Fruit fly (Drosophila melanogaster) whole organism, prepupa: ENCODE measurements around the gene Uck.

ENCODE experiments used
- Blimp-1 ChIP-seq: fragments of 200-800 bp; sonication (Bioruptor generic); optimal IDR thresholded peaks from 3 replicates; lab custom pipeline; 2017; ENCODE audit warnings: missing biosample characterization, missing genetic modification characterization, mild to moderate bottlenecking, moderate library complexity, missing genetic modification reagents
- CG10631 ChIP-seq: fragments of 200-800 bp; sonication (Bioruptor generic); optimal IDR thresholded peaks from 2 replicates; lab custom pipeline; 2016; ENCODE audit warnings: missing biosample characterization, missing genetic modification characterization
- CG10669 ChIP-seq: fragments of 200-800 bp; sonication (Bioruptor generic); optimal IDR thresholded peaks from 3 replicates; lab custom pipeline; 2018; ENCODE audit warnings: missing biosample characterization, mild to moderate bottlenecking, missing genetic modification characterization, moderate library complexity
- CG11762 ChIP-seq: fragments of 200-800 bp; sonication (Bioruptor generic); optimal IDR thresholded peaks from 3 replicates; lab custom pipeline; 2016; ENCODE audit warnings: missing biosample characterization, missing genetic modification characterization; ENCODE audit not compliant: insufficient read depth
- CG11902 ChIP-seq: fragments of 200-800 bp; sonication (Bioruptor generic); optimal IDR thresholded peaks from 3 replicates; lab custom pipeline; 2016; ENCODE audit warnings: missing biosample characterization, missing genetic modification characterization
- CG15336 ChIP-seq: fragments of 200-800 bp; sonication (Bioruptor generic); IDR thresholded peaks from 2 replicates; pipeline ENCODE4 v1.3.6; 2022; ENCODE audit warnings: missing biosample characterization, missing genetic modification characterization
- CG1621 ChIP-seq: fragments of 200-800 bp; sonication (Bioruptor generic); optimal IDR thresholded peaks from 3 replicates; lab custom pipeline; 2018; ENCODE audit warnings: missing biosample characterization, mild to moderate bottlenecking, missing genetic modification characterization
- CG3032 ChIP-seq: fragments of 200-800 bp; optimal IDR thresholded peaks from 2 replicates; lab custom pipeline; 2019; ENCODE audit warnings: missing biosample characterization, mild to moderate bottlenecking, missing genetic modification characterization, moderate library complexity
- CG31627 ChIP-seq: fragments of 200-800 bp; sonication (Bioruptor generic); optimal IDR thresholded peaks from 3 replicates; lab custom pipeline; 2016; ENCODE audit warnings: missing biosample characterization, missing genetic modification characterization
- CG32006 ChIP-seq: fragments of 200-800 bp; sonication (Bioruptor generic); optimal IDR thresholded peaks from 3 replicates; lab custom pipeline; 2017; ENCODE audit warnings: missing biosample characterization, mild to moderate bottlenecking, missing genetic modification characterization
- CG3919 ChIP-seq: fragments of 200-800 bp; sonication (Bioruptor generic); optimal IDR thresholded peaks from 3 replicates; lab custom pipeline; 2016; ENCODE audit warnings: missing biosample characterization, missing genetic modification characterization
- CG6163 ChIP-seq: fragments of 200-800 bp; sonication (Bioruptor generic); IDR thresholded peaks from 3 replicates; pipeline ENCODE4 v1.3.6; 2022; ENCODE audit warnings: missing biosample characterization, missing genetic modification characterization
- CG6792 ChIP-seq: fragments of 200-800 bp; sonication (Bioruptor generic); optimal IDR thresholded peaks from 3 replicates; lab custom pipeline; 2016; ENCODE audit warnings: missing biosample characterization, missing genetic modification characterization
- CG6808 ChIP-seq: fragments of 200-800 bp; sonication (Bioruptor generic); optimal IDR thresholded peaks from 3 replicates; lab custom pipeline; 2017; ENCODE audit warnings: missing biosample characterization, missing genetic modification characterization, mild to moderate bottlenecking, moderate library complexity, missing genetic modification reagents
- CG6854 ChIP-seq: fragments of 200-800 bp; sonication (Bioruptor generic); optimal IDR thresholded peaks from 2 replicates; lab custom pipeline; 2017; ENCODE audit warnings: missing biosample characterization, mild to moderate bottlenecking, missing genetic modification characterization
- CG8319 ChIP-seq: fragments of 200-800 bp; sonication (Bioruptor generic); optimal IDR thresholded peaks from 3 replicates; lab custom pipeline; 2016; ENCODE audit warnings: missing biosample characterization, missing genetic modification characterization
- CG8632 ChIP-seq: fragments of 200-800 bp; sonication (Bioruptor generic); optimal IDR thresholded peaks from 3 replicates; lab custom pipeline; 2016; ENCODE audit warnings: missing biosample characterization, missing genetic modification characterization
- CG9139 ChIP-seq: fragments of 200-800 bp; sonication (Bioruptor generic); optimal IDR thresholded peaks from 3 replicates; lab custom pipeline; 2017; ENCODE audit warnings: missing biosample characterization, mild to moderate bottlenecking, missing genetic modification characterization
- Eip78C ChIP-seq: fragments of 200-800 bp; sonication (Bioruptor generic); peaks from one replicate; lab custom pipeline; 2016; ENCODE audit warnings: missing biosample characterization, missing genetic modification characterization
- Ets21C ChIP-seq: fragments of 200-800 bp; sonication (Bioruptor generic); optimal IDR thresholded peaks from 3 replicates; lab custom pipeline; 2016; ENCODE audit warnings: missing biosample characterization, missing genetic modification characterization
- Gug ChIP-seq: fragments of 200-800 bp; sonication (Bioruptor generic); IDR thresholded peaks from 2 replicates; pipeline ENCODE4 v1.3.6; 2022; ENCODE audit warnings: missing biosample characterization, missing genetic modification characterization
- Hr38 ChIP-seq: sonication (Bioruptor generic); optimal IDR thresholded peaks from 2 replicates; lab custom pipeline; 2016; ENCODE audit warnings: missing biosample characterization, missing genetic modification characterization
- Hr4 ChIP-seq: fragments of 200-800 bp; sonication (Bioruptor generic); optimal IDR thresholded peaks from 3 replicates; lab custom pipeline; 2016; ENCODE audit warnings: missing biosample characterization, missing genetic modification characterization
- Lpt ChIP-seq: fragments of 200-800 bp; sonication (Bioruptor generic); optimal IDR thresholded peaks from 3 replicates; lab custom pipeline; 2016; ENCODE audit warnings: missing biosample characterization, missing genetic modification characterization
- Met ChIP-seq: fragments of 200-800 bp; sonication (Bioruptor generic); optimal IDR thresholded peaks from 3 replicates; lab custom pipeline; 2016; ENCODE audit warnings: missing biosample characterization, missing genetic modification characterization
- Smox ChIP-seq: fragments of 200-800 bp; sonication (Bioruptor generic); optimal IDR thresholded peaks from 3 replicates; lab custom pipeline; 2016; ENCODE audit warnings: missing biosample characterization, missing genetic modification characterization
- Sox14 ChIP-seq: fragments of 200-800 bp; sonication (Bioruptor generic); optimal IDR thresholded peaks from 3 replicates; lab custom pipeline; 2016; ENCODE audit warnings: missing biosample characterization, missing genetic modification characterization
- Sox15 ChIP-seq: fragments of 200-800 bp; sonication (Bioruptor generic); optimal IDR thresholded peaks from 3 replicates; lab custom pipeline; 2016; ENCODE audit warnings: missing biosample characterization, missing genetic modification characterization
- achi ChIP-seq: fragments of 200-800 bp; sonication (Bioruptor generic); optimal IDR thresholded peaks from 3 replicates; lab custom pipeline; 2016; ENCODE audit warnings: missing biosample characterization, missing genetic modification characterization
- acj6 ChIP-seq: fragments of 200-800 bp; sonication (Bioruptor generic); optimal IDR thresholded peaks from 3 replicates; lab custom pipeline; 2016; ENCODE audit warnings: missing biosample characterization, missing genetic modification characterization
- cyc ChIP-seq: fragments of 200-800 bp; sonication (Bioruptor generic); optimal IDR thresholded peaks from 3 replicates; lab custom pipeline; 2016; ENCODE audit warnings: missing biosample characterization, missing genetic modification characterization
- dac ChIP-seq: fragments of 200-800 bp; sonication (Bioruptor generic); optimal IDR thresholded peaks from 2 replicates; lab custom pipeline; 2017; ENCODE audit warnings: missing biosample characterization, mild to moderate bottlenecking, missing genetic modification characterization
- eg ChIP-seq: fragments of 200-800 bp; sonication (Bioruptor generic); IDR thresholded peaks from 3 replicates; pipeline ENCODE4 v1.3.6; 2022; ENCODE audit warnings: missing biosample characterization, missing genetic modification characterization
- fd59A ChIP-seq: fragments of 200-800 bp; sonication (Bioruptor generic); optimal IDR thresholded peaks from 2 replicates; lab custom pipeline; 2017; ENCODE audit warnings: missing biosample characterization, mild to moderate bottlenecking, missing genetic modification characterization, missing genetic modification reagents
- fd85E ChIP-seq: fragments of 200-800 bp; sonication (Bioruptor generic); optimal IDR thresholded peaks from 3 replicates; lab custom pipeline; 2016; ENCODE audit warnings: missing biosample characterization, missing genetic modification characterization
- fkh ChIP-seq: fragments of 200-800 bp; sonication (Bioruptor generic); optimal IDR thresholded peaks from 3 replicates; lab custom pipeline; 2017; ENCODE audit warnings: missing biosample characterization, mild to moderate bottlenecking, missing genetic modification characterization, moderate library complexity
- lz ChIP-seq: fragments of 200-800 bp; sonication (Bioruptor generic); optimal IDR thresholded peaks from 3 replicates; lab custom pipeline; 2016; ENCODE audit warnings: missing biosample characterization, missing genetic modification characterization
- net ChIP-seq: fragments of 200-800 bp; sonication (Bioruptor generic); optimal IDR thresholded peaks from 3 replicates; lab custom pipeline; 2016; ENCODE audit warnings: missing biosample characterization, missing genetic modification characterization
- pdm3 ChIP-seq: fragments of 200-800 bp; sonication (Bioruptor generic); optimal IDR thresholded peaks from 3 replicates; lab custom pipeline; 2016; ENCODE audit warnings: missing biosample characterization, missing genetic modification characterization
- spab ChIP-seq: fragments of 200-800 bp; sonication (Bioruptor generic); optimal IDR thresholded peaks from 2 replicates; lab custom pipeline; 2017; ENCODE audit warnings: missing biosample characterization, mild to moderate bottlenecking, missing genetic modification characterization, missing genetic modification reagents
- topi ChIP-seq: fragments of 200-800 bp; sonication (Bioruptor generic); optimal IDR thresholded peaks from 3 replicates; lab custom pipeline; 2016; ENCODE audit warnings: missing biosample characterization, missing genetic modification characterization

Gene Uck

dm6 chr3R:24301520-24301919, 11.5 kb downstream of the Uck start (continued):
- TF ChIP-seq lz (GFP tag; lab: Kevin White, UChicago) (peak; percentile 46), net (GFP tag; lab: Kevin White, UChicago) (peak; percentile 55), CG8319 (GFP tag; lab: Kevin White, UChicago) (no peak), Hr4 (GFP tag; lab: Kevin White, UChicago) (peak; percentile 59), CG3919 (GFP tag; lab: Kevin White, UChicago) (no peak), cyc (GFP tag; lab: Kevin White, UChicago) (peak; percentile 41), CG6792 (GFP tag; lab: Kevin White, UChicago) (peak; percentile 31), Met (GFP tag; lab: Kevin White, UChicago) (no peak), CG6163 (GFP tag; lab: Robert Waterston, UW) (0 out of 3 replicates have a peak, but pooled peaks have one; percentile 49), Ets21C (GFP tag; lab: Kevin White, UChicago) (no peak), CG11902 (GFP tag; lab: Kevin White, UChicago) (no peak), CG15336 (GFP tag; lab: Robert Waterston, UW) (peak; percentile 64), CG6854 (no peak), CG31627 (GFP tag; lab: Kevin White, UChicago) (peak; percentile 47), Gug (GFP tag; lab: Robert Waterston, UW) (no peak), CG6808 (GFP tag; lab: Kevin White, UChicago) (no peak), achi (peak; percentile 29), eg (GFP tag; lab: Robert Waterston, UW) (peak; percentile 53), dac (no peak), CG8632 (GFP tag; lab: Kevin White, UChicago) (peak; percentile 32), Eip78C (GFP tag; lab: Kevin White, UChicago) (peak; percentile 84), fd59A (GFP tag; lab: Kevin White, UChicago) (peak; percentile 14), fd85E (GFP tag; lab: Kevin White, UChicago) (no peak), CG10631 (GFP tag; lab: Kevin White, UChicago) (peak; percentile 14), topi (GFP tag; lab: Kevin White, UChicago) (peak; percentile 44), Lpt (GFP tag; lab: Kevin White, UChicago) (peak; percentile 15), Sox15 (GFP tag; lab: Kevin White, UChicago) (peak; percentile 23), CG3032 (tag; lab: Kevin White, UChicago) (no peak), Blimp-1 (no peak), Sox14 (GFP tag; lab: Kevin White, UChicago) (no peak), fkh (no peak), CG11762 (no peak), Smox (no peak), pdm3 (GFP tag; lab: Kevin White, UChicago) (peak; percentile 52), CG1621 (tag; lab: Kevin White, UChicago) (no peak), CG9139 (GFP tag; lab: Kevin White, UChicago) (no peak), CG10669 (no peak), spab (GFP tag; lab: Kevin White, UChicago) (no peak)

dm6 chr3R:24303060-24303459, 13.1 kb downstream of the Uck start:
- TF ChIP-seq Blimp-1 (no peak), CG32006 (GFP tag; lab: Kevin White, UChicago) (peak; percentile 37), eg (GFP tag; lab: Robert Waterston, UW) (peak; percentile 47; the same call in 1 of the 3 replicates), CG15336 (GFP tag; lab: Robert Waterston, UW) (0 out of 2 replicates have a peak, but pooled peaks have one; percentile 37), Hr4 (GFP tag; lab: Kevin White, UChicago) (peak; percentile 40), CG10669 (no peak), acj6 (peak; percentile 10), Hr38 (no peak)
